Worm (Caenorhabditis elegans) whole organism, L4 larva: ENCODE measurements around the gene C16C10.8.

ENCODE experiments used
- F10B5.3 ChIP-seq: sonication (generic microtip); optimal IDR thresholded peaks from 2 replicates; lab custom pipeline; 2016; ENCODE audit warnings: mild to moderate bottlenecking, missing genetic modification characterization, missing compliant biosample characterization
- F26F4.8 ChIP-seq: fragments of 200-800 bp; sonication (Bioruptor generic); conservative IDR thresholded peaks from 2 replicates; pipeline ENCODE4 v1.3.6; 2022; ENCODE audit warnings: missing genetic modification characterization, missing compliant biosample characterization
- ZK337.2 ChIP-seq: fragments of 200-800 bp; sonication (Bioruptor generic); IDR thresholded peaks from 2 replicates; pipeline ENCODE4 v1.3.6; 2022; ENCODE audit warnings: missing genetic modification reagents, missing genetic modification characterization, missing compliant biosample characterization
- ama-1 ChIP-seq: fragments of 150-350 bp; optimal IDR thresholded peaks from 2 replicates; lab custom pipeline; 2014; ENCODE audit warnings: inconsistent platforms, mixed read lengths
- ceh-28 ChIP-seq: fragments of 150-350 bp; optimal IDR thresholded peaks from 2 replicates; lab custom pipeline; 2014; ENCODE audit warnings: missing biosample characterization, missing genetic modification reagents, missing genetic modification characterization
- ceh-32 ChIP-seq: sonication (generic microtip); optimal IDR thresholded peaks from 2 replicates; lab custom pipeline; 2016; ENCODE audit warnings: mild to moderate bottlenecking, missing genetic modification characterization, missing compliant biosample characterization; ENCODE audit not compliant: poor library complexity
- ceh-44 ChIP-seq: fragments of 200-800 bp; sonication (Bioruptor generic); IDR thresholded peaks from 2 replicates; pipeline ENCODE4 v1.3.6; 2022; ENCODE audit warnings: missing genetic modification reagents, missing genetic modification characterization, missing compliant biosample characterization
- ceh-62 ChIP-seq: sonication (generic microtip); optimal IDR thresholded peaks from 2 replicates; lab custom pipeline; 2017; ENCODE audit warnings: missing biosample characterization, missing genetic modification characterization
- ceh-82 ChIP-seq: sonication (generic microtip); optimal IDR thresholded peaks from 2 replicates; lab custom pipeline; 2017; ENCODE audit warnings: missing biosample characterization, missing genetic modification characterization
- ces-1 ChIP-seq: fragments of 150-350 bp; sonication (generic microtip); optimal IDR thresholded peaks from 4 replicates; lab custom pipeline; 2014; ENCODE audit warnings: missing biosample characterization, missing genetic modification reagents, missing genetic modification characterization
- cey-2 ChIP-seq: sonication (generic microtip); optimal IDR thresholded peaks from 3 replicates; lab custom pipeline; 2017; ENCODE audit warnings: missing genetic modification characterization, mild to moderate bottlenecking, missing compliant biosample characterization, antibody characterized with exemption, borderline replicate concordance; ENCODE audit not compliant: insufficient read depth
- ctbp-1 ChIP-seq: fragments of 200-800 bp; sonication (Bioruptor generic); IDR thresholded peaks from 2 replicates; pipeline ENCODE4 v1.3.6; 2022; ENCODE audit warnings: missing genetic modification reagents, missing genetic modification characterization, missing compliant biosample characterization
- dpl-1 ChIP-seq: fragments of 150-350 bp; optimal IDR thresholded peaks from 2 replicates; lab custom pipeline; 2014; ENCODE audit warnings: missing biosample characterization, missing genetic modification reagents, missing genetic modification characterization
- egl-43 ChIP-seq: fragments of 200-800 bp; sonication (Bioruptor generic); IDR thresholded peaks from 2 replicates; pipeline ENCODE4 v1.3.6; 2022; ENCODE audit warnings: missing genetic modification reagents, missing genetic modification characterization, missing compliant biosample characterization
- fos-1 ChIP-seq: fragments of 150-350 bp; optimal IDR thresholded peaks from 2 replicates; lab custom pipeline; 2014; ENCODE audit warnings: missing biosample characterization, missing genetic modification characterization
- hif-1 ChIP-seq, 2 experiments: sonication (generic microtip); optimal IDR thresholded peaks; 2 replicates each; lab custom pipeline; 2016 to 2017; ENCODE audit warnings: missing compliant biosample characterization in 2 of 2, missing genetic modification characterization in 2 of 2, missing genetic modification reagents in 2 of 2, missing genotype in 2 of 2, mild to moderate bottlenecking in 1 of 2
- hlh-11 ChIP-seq: fragments of 200-800 bp; sonication (Bioruptor generic); optimal IDR thresholded peaks from 2 replicates; lab custom pipeline; 2018; ENCODE audit warnings: mild to moderate bottlenecking, missing genetic modification characterization, missing compliant biosample characterization
- hlh-30 ChIP-seq: sonication (generic microtip); optimal IDR thresholded peaks from 2 replicates; lab custom pipeline; 2017; ENCODE audit warnings: antibody characterized with exemption, mild to moderate bottlenecking, missing genetic modification characterization, missing compliant biosample characterization; ENCODE audit not compliant: insufficient read depth
- lin-29 ChIP-seq: fragments of 200-800 bp; sonication (Bioruptor generic); IDR thresholded peaks from 2 replicates; pipeline ENCODE4 v1.3.6; 2022; ENCODE audit warnings: missing genetic modification reagents, missing genetic modification characterization, missing compliant biosample characterization
- lin-38 ChIP-seq: fragments of 200-800 bp; sonication (Bioruptor generic); IDR thresholded peaks from 2 replicates; pipeline ENCODE4 v1.3.6; 2022; ENCODE audit warnings: missing genetic modification reagents, missing genetic modification characterization, missing compliant biosample characterization
- lin-39 ChIP-seq: fragments of 150-350 bp; optimal IDR thresholded peaks from 2 replicates; lab custom pipeline; 2014; ENCODE audit warnings: missing biosample characterization, missing genetic modification reagents, missing genetic modification characterization
- lir-3 ChIP-seq: sonication (generic microtip); optimal IDR thresholded peaks from 2 replicates; lab custom pipeline; 2016; ENCODE audit warnings: mild to moderate bottlenecking, missing genetic modification characterization, missing compliant biosample characterization
- mes-2 ChIP-seq: sonication (generic microtip); optimal IDR thresholded peaks from 2 replicates; lab custom pipeline; 2016; ENCODE audit warnings: missing genotype, mild to moderate bottlenecking, missing genetic modification characterization, missing compliant biosample characterization; ENCODE audit not compliant: poor library complexity, severe bottlenecking
- mxl-3 ChIP-seq: fragments of 200-800 bp; sonication (Bioruptor generic); optimal IDR thresholded peaks from 2 replicates; lab custom pipeline; 2018; ENCODE audit warnings: mild to moderate bottlenecking, missing genetic modification characterization, missing compliant biosample characterization
- nhr-102 ChIP-seq: sonication (generic microtip); optimal IDR thresholded peaks from 2 replicates; lab custom pipeline; 2016; ENCODE audit warnings: mild to moderate bottlenecking, missing genetic modification characterization, moderate library complexity, missing compliant biosample characterization
- nhr-111 ChIP-seq: fragments of 200-800 bp; sonication (Bioruptor generic); optimal IDR thresholded peaks from 2 replicates; lab custom pipeline; 2018; ENCODE audit warnings: mild to moderate bottlenecking, missing genetic modification characterization, missing compliant biosample characterization
- nhr-25 ChIP-seq: sonication (generic microtip); optimal IDR thresholded peaks from 2 replicates; lab custom pipeline; 2017; ENCODE audit warnings: missing genetic modification characterization, mild to moderate bottlenecking, missing compliant biosample characterization, antibody characterized with exemption, moderate library complexity, borderline replicate concordance; ENCODE audit not compliant: insufficient read depth
- nhr-28 ChIP-seq: fragments of 150-350 bp; optimal IDR thresholded peaks from 2 replicates; lab custom pipeline; 2014; ENCODE audit warnings: missing biosample characterization, missing genetic modification characterization
- nhr-48 ChIP-seq: sonication (generic microtip); optimal IDR thresholded peaks from 2 replicates; lab custom pipeline; 2016; ENCODE audit warnings: mild to moderate bottlenecking, missing genetic modification characterization, missing compliant biosample characterization
- nhr-77 ChIP-seq: fragments of 150-350 bp; optimal IDR thresholded peaks from 2 replicates; lab custom pipeline; 2014; ENCODE audit warnings: missing biosample characterization, missing genetic modification characterization
- rbr-2 ChIP-seq: sonication (generic microtip); optimal IDR thresholded peaks from 2 replicates; lab custom pipeline; 2016; ENCODE audit warnings: missing genotype, missing genetic modification characterization, missing compliant biosample characterization
- snpc-1.2 ChIP-seq: fragments of 200-800 bp; sonication (Bioruptor generic); IDR thresholded peaks from 2 replicates; pipeline ENCODE4 v1.3.6; 2022; ENCODE audit warnings: missing genetic modification reagents, missing genetic modification characterization, missing compliant biosample characterization
- tra-1 ChIP-seq: fragments of 200-800 bp; sonication (Bioruptor generic); IDR thresholded peaks from 2 replicates; pipeline ENCODE4 v1.3.6; 2022; ENCODE audit warnings: missing genetic modification reagents, missing genetic modification characterization, missing compliant biosample characterization
- unc-39 ChIP-seq: sonication (generic microtip); optimal IDR thresholded peaks from 2 replicates; lab custom pipeline; 2017; ENCODE audit warnings: missing biosample characterization, missing genetic modification characterization
- unc-62 ChIP-seq, 3 experiments: fragments of 150-350 bp in 1 of 3; sonication (generic microtip); optimal IDR thresholded peaks in 2 of 3; peaks in 1 of 3; 1 replicate in 1 of 3; 2 replicates in 2 of 3; lab custom pipeline; 2014 to 2017; ENCODE audit warnings: missing biosample characterization in 3 of 3, missing genetic modification characterization in 3 of 3, missing genetic modification reagents in 3 of 3, missing genotype in 1 of 3
- ztf-11 ChIP-seq: fragments of 150-350 bp; optimal IDR thresholded peaks from 2 replicates; lab custom pipeline; 2014; ENCODE audit warnings: missing biosample characterization, missing genetic modification characterization
- ztf-7 ChIP-seq: fragments of 150-350 bp; optimal IDR thresholded peaks from 2 replicates; lab custom pipeline; 2014; ENCODE audit warnings: missing biosample characterization, missing genetic modification characterization

C16C10.8 gene

DNA sequence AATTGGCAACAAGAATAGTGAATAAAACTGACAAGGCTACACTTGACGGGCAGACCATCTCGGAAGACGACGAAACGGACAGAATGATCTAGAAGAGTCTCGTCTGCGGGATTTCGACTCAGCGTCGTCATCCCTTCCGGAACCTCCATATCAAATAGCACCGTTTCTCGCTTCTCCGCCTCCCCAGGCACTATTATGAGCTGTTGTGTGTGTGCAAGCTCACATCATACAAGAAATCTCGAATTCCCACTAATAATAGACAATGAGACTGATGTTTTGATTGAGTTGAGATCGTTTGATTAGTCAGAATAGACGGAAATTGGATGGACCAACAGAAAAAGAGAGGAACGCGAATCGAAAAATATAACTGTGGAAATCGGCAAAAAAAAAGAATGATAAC lies 26.3 kb upstream of the C16C10.8 start, which contains the start of gene spp-28:
TSS of gene spp-28 (minus strand) at position 101 of the 400 bp plus-strand sequence.
- no peak for TF ChIP-seq lin-38
- TF ChIP-seq snpc-1.2 = no peak

DNA sequence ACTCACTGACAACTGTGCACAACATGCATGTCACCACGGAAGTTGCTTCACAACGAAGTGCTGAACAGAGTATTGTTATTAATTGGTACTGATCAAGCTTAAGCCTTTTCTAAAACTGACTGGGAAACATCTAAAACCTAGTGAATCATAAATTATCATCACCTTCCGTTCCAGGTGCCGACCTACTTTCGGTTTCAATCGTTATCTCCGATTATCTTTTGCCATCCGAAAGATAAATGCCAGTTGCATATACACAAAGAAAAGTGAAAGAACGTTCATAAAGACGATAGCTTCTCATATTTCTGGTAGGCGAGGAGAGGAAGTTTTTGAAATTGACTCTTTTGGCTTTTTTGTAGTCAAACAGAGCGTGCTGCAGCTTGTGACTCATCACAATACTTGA lies 25.6 kb upstream of the C16C10.8 start:
- TF ChIP-seq lir-3 (no peak), nhr-28 (peak; percentile 0), hlh-11 (tag; lab: Kevin White, UChicago) (peak; percentile 6)
- TF ChIP-seq, all 104 proteins: peak for 2

ce11 chrIII:4187845-4188244 lies 23.9 kb upstream of the C16C10.8 start, which contains the start of gene R74.2:
Gene R74.2, plus strand, starts transcription at chrIII:4188160.
- TF ChIP-seq rbr-2 (no peak), mes-2 (tag; lab: Kevin White, UChicago) (no peak), hlh-11 (tag; lab: Kevin White, UChicago) (peak; percentile 17)
- TF ChIP-seq, all 104 proteins: peak for 1

DNA sequence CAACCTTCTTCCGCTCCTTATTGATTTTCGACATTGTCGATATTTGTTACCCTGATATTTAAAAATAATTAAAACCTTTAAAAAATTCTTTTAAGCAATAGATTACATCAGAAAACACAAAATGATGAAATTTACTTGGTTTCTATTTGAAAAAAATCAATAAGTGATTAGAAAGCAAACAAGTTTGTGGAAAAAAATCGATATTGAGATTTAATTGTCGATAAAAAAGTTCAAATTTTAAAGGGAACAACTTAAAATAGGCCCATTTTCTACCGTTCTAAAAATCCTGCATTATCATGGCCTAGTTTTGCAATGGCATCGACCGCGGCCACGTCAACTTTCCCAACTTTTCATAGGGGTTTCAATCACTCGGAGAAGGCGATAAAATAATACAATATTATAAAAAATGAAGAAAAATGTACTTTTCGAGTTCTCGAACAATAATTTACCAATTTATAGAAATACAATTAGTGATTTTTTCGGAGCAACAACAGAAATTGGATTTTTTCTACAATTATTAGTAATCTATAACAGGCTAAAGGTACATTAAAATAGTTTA lies 22.9 kb upstream of the C16C10.8 start, which contains the start of gene lars-1:
TSS of gene lars-1 (minus strand) at position 51 of the 559 bp plus-strand sequence.
- TF ChIP-seq ceh-28 (tag; lab: Kevin White, UChicago) (peak; percentile 60), ceh-62 (tag; lab: Kevin White, UChicago) (no peak), mes-2 (tag; lab: Kevin White, UChicago) (peak; percentile 68)

- TF ChIP-seq ztf-7 = no peak
- no peak for TF ChIP-seq ama-1
- no peak for TF ChIP-seq dpl-1 (GFP tag; lab: Kevin White, UChicago)
- TF ChIP-seq unc-62 (GFP tag; optimal IDR thresholded peaks at IDR 0.05 in 1 of 2; lab: Kevin White, UChicago) = no peak
- TF ChIP-seq unc-62 (tag; optimal IDR thresholded peaks at IDR 0.05; lab: Kevin White, UChicago) = no peak
- no peak for TF ChIP-seq cey-2 (tag; lab: Kevin White, UChicago)
- TF ChIP-seq ces-1 (GFP tag; lab: Kevin White, UChicago) = no peak
- TF ChIP-seq lin-29 (GFP tag; lab: Robert Waterston, UW) = no peak
- TF ChIP-seq nhr-25 (tag; lab: Kevin White, UChicago) = no peak
- no peak for TF ChIP-seq tra-1 (GFP tag; lab: Robert Waterston, UW)
- no peak for TF ChIP-seq ztf-11 (tag; lab: Kevin White, UChicago)
- no peak for TF ChIP-seq ctbp-1
- TF ChIP-seq lin-39 (tag; lab: Kevin White, UChicago) = no peak
- TF ChIP-seq egl-43 (GFP tag; lab: Robert Waterston, UW) = no peak
- no peak for TF ChIP-seq nhr-77 (tag; lab: Kevin White, UChicago)
- no peak for TF ChIP-seq ceh-62 (tag; lab: Kevin White, UChicago)
- no peak for TF ChIP-seq ceh-82 (tag; lab: Kevin White, UChicago)
Measured at ce11 chrIII:4181338-4181737, 17.4 kb upstream of the C16C10.8 start, which contains the start of gene C16C10.1. Gene C16C10.1, minus strand, starts transcription at chrIII:4181438.

DNA sequence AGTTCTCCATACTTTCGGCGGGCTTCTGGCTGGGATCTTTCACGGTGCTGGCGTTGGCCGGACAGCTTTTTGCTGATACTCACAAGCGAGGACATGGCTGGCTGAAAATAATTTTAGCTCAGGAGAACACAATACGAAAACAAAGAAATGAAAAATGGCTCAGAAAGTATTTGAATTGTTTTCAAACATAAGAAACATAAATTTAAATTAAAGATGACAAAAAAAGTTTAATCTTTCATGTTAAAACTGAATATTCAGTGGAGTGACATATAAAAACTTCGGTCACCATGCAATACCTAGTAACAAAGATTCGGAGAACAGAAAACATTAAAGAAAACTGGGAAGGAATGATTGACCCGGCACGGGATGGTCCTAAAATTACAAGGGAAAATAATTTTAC lies 14.6 kb upstream of the C16C10.8 start, which contains the start of gene C16C10.2:
TSS of gene C16C10.2 (minus strand) at position 101 of the 400 bp plus-strand sequence.
- TF ChIP-seq nhr-48 (tag; lab: Kevin White, UChicago) = no peak
- TF ChIP-seq unc-39 = no peak
- TF ChIP-seq F10B5.3 = no peak
- TF ChIP-seq mes-2 (tag; lab: Kevin White, UChicago) = no peak
- no peak for TF ChIP-seq hif-1 (tag; optimal IDR thresholded peaks at IDR 0.05; lab: Kevin White, UChicago)
- TF ChIP-seq nhr-111 (GFP tag; lab: Kevin White, UChicago) = no peak
- no peak for TF ChIP-seq fos-1 (tag; lab: Kevin White, UChicago)
- TF ChIP-seq ceh-32 (tag; lab: Kevin White, UChicago) = no peak
- TF ChIP-seq ceh-44 = no peak
- no peak for TF ChIP-seq mxl-3 (GFP tag; lab: Kevin White, UChicago)
- TF ChIP-seq F26F4.8 (GFP tag; lab: Robert Waterston, UW) = no peak
- no peak for TF ChIP-seq nhr-102 (tag; lab: Kevin White, UChicago)
- no peak for TF ChIP-seq hlh-30 (tag; lab: Kevin White, UChicago)
- no peak for TF ChIP-seq ces-1 (GFP tag; lab: Kevin White, UChicago)
- TF ChIP-seq ZK337.2 (GFP tag; lab: Robert Waterston, UW) = no peak
